Fruit fly (Drosophila melanogaster): ENCODE results near the gene SNF4Agamma.

Gene SNF4Agamma

DNA sequence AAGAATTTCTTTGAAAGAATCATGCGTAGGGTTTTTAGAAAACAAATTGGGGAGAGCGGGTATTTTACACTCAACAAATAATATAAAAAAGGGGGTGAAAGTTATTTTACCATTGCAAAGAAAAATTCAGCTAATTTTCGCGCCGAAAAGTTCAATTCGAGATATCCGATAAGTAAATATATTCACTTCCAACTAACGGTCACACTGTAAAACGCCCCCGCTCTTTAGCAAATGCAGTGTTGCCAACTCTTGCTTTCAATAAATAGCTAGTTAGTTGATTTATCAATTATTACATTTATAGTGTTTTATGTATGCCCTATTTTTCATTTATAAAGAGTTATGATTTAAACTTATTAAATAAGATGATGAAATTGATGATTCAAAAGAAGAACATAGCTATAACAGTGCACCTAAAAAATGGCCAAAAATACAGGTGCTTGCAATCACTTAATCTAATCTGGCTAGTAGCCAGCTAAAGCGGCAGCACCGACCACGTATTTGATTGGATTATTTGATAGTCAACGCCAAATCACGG lies 2.3 kb upstream of the SNF4Agamma start, which contains the start of gene meigo (continued):
- TF ChIP-seq nau (GFP tag; optimal IDR thresholded peaks at IDR 0.05) (no peak), caup (GFP tag; optimal IDR thresholded peaks at IDR 0.05; ENCODE audit: severe bottlenecking) (no peak), Med (GFP tag) (peak; percentile 91), fd102C (GFP tag; optimal IDR thresholded peaks at IDR 0.05) (no peak), CG11560 (tag; IDR thresholded peaks at IDR 0.05) (peak; percentile 83; the same call in 2 of the 3 replicates), eyg (GFP tag; optimal IDR thresholded peaks at IDR 0.05) (no peak), Nf-YC (tag; optimal IDR thresholded peaks at IDR 0.05) (peak; percentile 84), btn (GFP tag; optimal IDR thresholded peaks at IDR 0.05) (no peak), z (GFP tag; IDR thresholded peaks at IDR 0.05) (no peak), p53 (GFP tag; optimal IDR thresholded peaks at IDR 0.05) (no peak), CG12071 (GFP tag; optimal IDR thresholded peaks at IDR 0.05) (no peak), Spps (tag; optimal IDR thresholded peaks at IDR 0.05) (peak; percentile 4), C15 (GFP tag; IDR thresholded peaks at IDR 0.05) (0 out of 3 replicates have a peak, but pooled peaks have one; percentile 13), esg (GFP tag; conservative IDR thresholded peaks at IDR 0.05) (peak; percentile 62), Ptx1 (GFP tag; IDR thresholded peaks at IDR 0.05) (peak; percentile 77), sima (GFP tag; optimal IDR thresholded peaks at IDR 0.05) (no peak), Gsc (GFP tag; IDR thresholded peaks at IDR 0.05) (no peak), dm (GFP tag; optimal IDR thresholded peaks at IDR 0.05) (peak; percentile 32), CG4730 (GFP tag; IDR thresholded peaks at IDR 0.05) (0 out of 2 replicates have a peak, but pooled peaks have one; percentile 23), yki (optimal IDR thresholded peaks at IDR 0.05) (no peak), CG14667 (GFP tag; IDR thresholded peaks at IDR 0.05) (peak; percentile 50; the same call in 1 of the 2 replicates), jigr1 (GFP tag; IDR thresholded peaks at IDR 0.05) (0 out of 3 replicates have a peak, but pooled peaks have one; percentile 23), fu2 (GFP tag; optimal IDR thresholded peaks at IDR 0.05) (peak; percentile 53), nerfin-1 (tag; optimal IDR thresholded peaks at IDR 0.05) (peak; percentile 74), CG12942 (GFP tag; optimal IDR thresholded peaks at IDR 0.05) (peak; percentile 67), NK7.1 (GFP tag; optimal IDR thresholded peaks at IDR 0.05) (peak; percentile 36), sens (GFP tag) (peak; percentile 95), Doc3 (GFP tag; IDR thresholded peaks at IDR 0.05; ENCODE audit: partially characterized antibody) (no peak), usp (GFP tag; optimal IDR thresholded peaks at IDR 0.05) (no peak), CG10321 (GFP tag; IDR thresholded peaks at IDR 0.05) (no peak), CG14050 (GFP tag; IDR thresholded peaks at IDR 0.05) (peak; percentile 43; the same call in 1 of the 3 replicates), CG15514 (GFP tag; optimal IDR thresholded peaks at IDR 0.05) (peak; percentile 82), CG4404 (GFP tag; IDR thresholded peaks at IDR 0.05) (peak; percentile 41; the same call in 1 of the 2 replicates), CG15269 (tag; optimal IDR thresholded peaks at IDR 0.05) (no peak), CG12769 (tag; optimal IDR thresholded peaks at IDR 0.05) (no peak), hb (GFP tag; IDR thresholded peaks at IDR 0.05; ENCODE audit: partially characterized antibody) (no peak), CG2202 (tag; optimal IDR thresholded peaks at IDR 0.05) (peak; percentile 30), sqz (GFP tag; optimal IDR thresholded peaks at IDR 0.05) (no peak), Neu2 (GFP tag; optimal IDR thresholded peaks at IDR 0.05; ENCODE audit: borderline replicate concordance) (no peak), CG7928 (GFP tag; optimal IDR thresholded peaks at IDR 0.05) (no peak), CG11723 (GFP tag; optimal IDR thresholded peaks at IDR 0.05) (no peak), maf-S (GFP tag; optimal IDR thresholded peaks at IDR 0.05) (peak; percentile 43), CG14965 (GFP tag; optimal IDR thresholded peaks at IDR 0.05; ENCODE audit: borderline replicate concordance) (no peak), CG8359 (GFP tag; optimal IDR thresholded peaks at IDR 0.05; ENCODE audit: borderline replicate concordance) (no peak), psq (GFP tag; optimal IDR thresholded peaks at IDR 0.05) (no peak), CG8089 (GFP tag; optimal IDR thresholded peaks at IDR 0.05) (no peak), az2 (GFP tag; optimal IDR thresholded peaks at IDR 0.05) (peak; percentile 33), CG4617 (GFP tag; optimal IDR thresholded peaks at IDR 0.05; ENCODE audit: borderline replicate concordance) (peak; percentile 68), CG11695 (GFP tag; IDR thresholded peaks at IDR 0.05) (no peak), ap (GFP tag; IDR thresholded peaks at IDR 0.05) (no peak), Rfx (GFP tag; IDR thresholded peaks at IDR 0.05) (peak; percentile 81)
